Worm (Caenorhabditis elegans): Measurements from ENCODE around the gene fipr-16.

ce11 chrIII:8593620-8594019, 2.8 kb upstream of the fipr-16 start, which contains the start of gene C06E1.7:
- TF ChIP-seq alr-1 (tag; optimal IDR thresholded peaks at IDR 0.05; ENCODE audit: borderline replicate concordance) (no peak), ceh-90 (tag; optimal IDR thresholded peaks at IDR 0.05) (no peak), ztf-11 (tag; optimal IDR thresholded peaks at IDR 0.05) (no peak), ets-5 (GFP tag; IDR thresholded peaks at IDR 0.05) (no peak), lin-13 (GFP tag; optimal IDR thresholded peaks at IDR 0.05) (no peak), nhr-77 (tag; optimal IDR thresholded peaks at IDR 0.05) (no peak), efl-3 (GFP tag; optimal IDR thresholded peaks at IDR 0.05) (no peak), unc-62 (GFP tag; optimal IDR thresholded peaks at IDR 0.05) (no peak), ceh-8 (GFP tag; optimal IDR thresholded peaks at IDR 0.05) (no peak)
